Worm (Caenorhabditis elegans) whole organism, midembryonic: Measurements from ENCODE around the gene degl-1.

ENCODE experiments used
- T22C8.4 ChIP-seq: fragments of 200-800 bp; sonication (Bioruptor generic); IDR thresholded peaks from 2 replicates; pipeline ENCODE4 v1.3.6; 2022; ENCODE audit warnings: missing genetic modification characterization, missing compliant biosample characterization
- cog-1 ChIP-seq: sonication (generic microtip); optimal IDR thresholded peaks from 2 replicates; lab custom pipeline; 2016; ENCODE audit warnings: missing genetic modification characterization, missing compliant biosample characterization
- flt-1 ChIP-seq: fragments of 200-800 bp; sonication (Bioruptor generic); IDR thresholded peaks from 2 replicates; pipeline ENCODE4 v1.3.6; 2022; ENCODE audit warnings: missing genetic modification characterization, missing compliant biosample characterization
- klf-2 ChIP-seq: fragments of 200-800 bp; sonication (Bioruptor generic); conservative IDR thresholded peaks from 2 replicates; pipeline ENCODE4 v1.3.6; 2022; ENCODE audit warnings: missing genetic modification reagents, missing genetic modification characterization, missing compliant biosample characterization
- med-1 ChIP-seq: sonication (generic microtip); optimal IDR thresholded peaks from 2 replicates; lab custom pipeline; 2017; ENCODE audit warnings: missing genetic modification characterization, mild to moderate bottlenecking, missing compliant biosample characterization, antibody characterized with exemption, missing genetic modification reagents; ENCODE audit not compliant: insufficient read depth
- ref-1 ChIP-seq: fragments of 200-800 bp; sonication (Bioruptor generic); conservative IDR thresholded peaks from 2 replicates; pipeline ENCODE4 v1.3.6; 2022; ENCODE audit warnings: missing genetic modification reagents, missing genetic modification characterization, missing compliant biosample characterization
- ztf-23 ChIP-seq: fragments of 200-800 bp; sonication (Bioruptor generic); IDR thresholded peaks from 2 replicates; pipeline ENCODE4 v1.3.6; 2022; ENCODE audit warnings: missing genetic modification reagents, missing genetic modification characterization, missing compliant biosample characterization
- ztf-29 ChIP-seq: fragments of 200-800 bp; sonication (Bioruptor generic); IDR thresholded peaks from 2 replicates; pipeline ENCODE4 v1.3.6; 2022; ENCODE audit warnings: missing genetic modification reagents, missing genetic modification characterization, missing compliant biosample characterization

DNA sequence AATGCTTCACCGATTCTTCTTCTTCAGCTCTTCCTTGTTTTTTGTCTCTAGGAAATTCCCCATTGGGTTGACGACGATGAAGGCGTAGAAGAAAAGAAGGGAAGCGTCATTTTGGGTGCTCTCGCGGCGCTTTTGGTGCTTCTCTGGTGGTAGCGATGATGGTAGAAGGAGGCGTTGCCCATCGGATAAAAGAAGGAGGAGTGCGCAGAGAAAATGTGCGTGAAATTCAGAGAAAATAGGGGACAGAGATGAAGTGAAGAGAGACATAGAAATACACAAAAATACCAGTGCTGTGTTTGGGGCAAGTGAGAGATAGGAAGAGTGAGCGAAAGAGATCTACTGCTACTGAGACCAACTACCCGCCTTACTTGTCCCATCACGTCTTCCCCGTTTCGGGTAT is 35.7 kb upstream of the degl-1 start, which contains the start of gene oig-5:
- TF ChIP-seq flt-1 (GFP tag; lab: Robert Waterston, UW) (no peak), ztf-23 (no peak), ztf-29 (no peak), klf-2 (GFP tag; lab: Robert Waterston, UW) (no peak), T22C8.4 (no peak), ref-1 (GFP tag; lab: Robert Waterston, UW) (no peak), med-1 (GFP tag; lab: Kevin White, UChicago) (no peak), cog-1 (tag; lab: Kevin White, UChicago) (no peak)
